Worm (Caenorhabditis elegans): ENCODE measurements around the gene srt-39.

Gene srt-39

ce11 chrV:12491070-12491643, 6.5 kb downstream of the srt-39 start:
- TF ChIP-seq hlh-15 (tag; optimal IDR thresholded peaks at IDR 0.05) (no peak), nhr-232 (tag; optimal IDR thresholded peaks at IDR 0.05) (no peak), eyg-1 (tag; optimal IDR thresholded peaks at IDR 0.05) (no peak), K09A11.1 (tag; optimal IDR thresholded peaks at IDR 0.05; ENCODE audit: insufficient read depth) (no peak), ama-1 (optimal IDR thresholded peaks at IDR 0.05) (no peak), odd-2 (tag; optimal IDR thresholded peaks at IDR 0.05) (no peak), rnt-1 (tag; optimal IDR thresholded peaks at IDR 0.05) (no peak), lim-6 (tag; optimal IDR thresholded peaks at IDR 0.05) (no peak)

- no peak for TF ChIP-seq ceh-19 (GFP tag; optimal IDR thresholded peaks at IDR 0.05)
- TF ChIP-seq odd-2 (tag; optimal IDR thresholded peaks at IDR 0.05) = no peak
- TF ChIP-seq ahr-1 (tag; optimal IDR thresholded peaks at IDR 0.05) = no peak
- TF ChIP-seq unc-42 (tag; optimal IDR thresholded peaks at IDR 0.05) = no peak
- TF ChIP-seq pag-3 (tag; optimal IDR thresholded peaks at IDR 0.05; ENCODE audit: borderline replicate concordance) = no peak
Measured at ce11 chrV:12494522-12494921, 9.8 kb downstream of the srt-39 start, which contains the start of gene mrps-11. Gene mrps-11 (minus strand): TSS chrV:12494622.

ce11 chrV:12497725-12498263, 13.1 kb downstream of the srt-39 start, which contains the start of the genes W04D2.4 and rbm-25:
Gene W04D2.4 (minus strand): TSS chrV:12497755.
Gene rbm-25 (plus strand): TSS chrV:12498213.
- no peak for TF ChIP-seq ztf-16 (tag; optimal IDR thresholded peaks at IDR 0.05)
- TF ChIP-seq ceh-19 (GFP tag; optimal IDR thresholded peaks at IDR 0.05) = no peak
- TF ChIP-seq pha-2 (tag; optimal IDR thresholded peaks at IDR 0.05) = no peak
- no peak for TF ChIP-seq ceh-18 (tag; optimal IDR thresholded peaks at IDR 0.05)
- TF ChIP-seq dve-1 (tag; optimal IDR thresholded peaks at IDR 0.05) = no peak
- peak; percentile 25 for TF ChIP-seq hlh-30 (tag; optimal IDR thresholded peaks at IDR 0.05; ENCODE audit: insufficient read depth)
- no peak for TF ChIP-seq hlh-6 (tag; optimal IDR thresholded peaks at IDR 0.05)
- TF ChIP-seq pag-3 (tag; optimal IDR thresholded peaks at IDR 0.05; ENCODE audit: borderline replicate concordance) = no peak
- TF ChIP-seq dmd-4 (tag; optimal IDR thresholded peaks at IDR 0.05; ENCODE audit: borderline replicate concordance) = no peak
- no peak for TF ChIP-seq ceh-2 (tag; optimal IDR thresholded peaks at IDR 0.05)
- TF ChIP-seq pros-1 (tag; optimal IDR thresholded peaks at IDR 0.05) = no peak
- no peak for TF ChIP-seq syd-9 (tag; optimal IDR thresholded peaks at IDR 0.05)
- TF ChIP-seq lin-11 (tag; optimal IDR thresholded peaks at IDR 0.05) = no peak
- no peak for TF ChIP-seq rnt-1 (tag; optimal IDR thresholded peaks at IDR 0.05)
- TF ChIP-seq ceh-48 (tag; optimal IDR thresholded peaks at IDR 0.05) = peak; percentile 97
- TF ChIP-seq hlh-13 (GFP tag; optimal IDR thresholded peaks at IDR 0.05) = no peak

ce11 chrV:12503494-12503893, 18.8 kb downstream of the srt-39 start, which contains the start of gene T28H10.1:
Gene T28H10.1 (plus strand): TSS chrV:12503794.
- TF ChIP-seq ceh-48 (tag; optimal IDR thresholded peaks at IDR 0.05) (no peak), ceh-19 (GFP tag; optimal IDR thresholded peaks at IDR 0.05) (no peak), unc-42 (tag; optimal IDR thresholded peaks at IDR 0.05) (no peak), ama-1 (optimal IDR thresholded peaks at IDR 0.05) (no peak), hlh-15 (tag; optimal IDR thresholded peaks at IDR 0.05) (no peak), unc-3 (GFP tag; conservative IDR thresholded peaks at IDR 0.05) (no peak), unc-3 (tag; optimal IDR thresholded peaks at IDR 0.05) (no peak), nfya-1 (tag; optimal IDR thresholded peaks at IDR 0.05) (no peak), odd-2 (tag; optimal IDR thresholded peaks at IDR 0.05) (no peak), rnt-1 (tag; optimal IDR thresholded peaks at IDR 0.05) (no peak), fax-1 (tag; optimal IDR thresholded peaks at IDR 0.05) (no peak), C38D4.7 (GFP tag; optimal IDR thresholded peaks at IDR 0.05) (no peak), mec-3 (tag; optimal IDR thresholded peaks at IDR 0.05; ENCODE audit: borderline replicate concordance) (no peak), hlh-6 (tag; optimal IDR thresholded peaks at IDR 0.05) (no peak), gmeb-2 (tag; optimal IDR thresholded peaks at IDR 0.05) (no peak)

- TF ChIP-seq nfya-1 (tag; optimal IDR thresholded peaks at IDR 0.05) = peak; percentile 50
- TF ChIP-seq C38D4.7 (GFP tag; optimal IDR thresholded peaks at IDR 0.05) = no peak
Measured at ce11 chrV:12505730-12506129, 21.0 kb downstream of the srt-39 start.
